Worm (Caenorhabditis elegans): ENCODE data around the gene ptr-24.

ptr-24 gene

ce11 chrX:13339029-13339626 lies 1.3 kb downstream of the ptr-24 start:
- no peak for TF ChIP-seq ceh-48 (tag; optimal IDR thresholded peaks at IDR 0.05)
- TF ChIP-seq mec-3 (tag; optimal IDR thresholded peaks at IDR 0.05; ENCODE audit: borderline replicate concordance), result no peak
- TF ChIP-seq hlh-13 (GFP tag; optimal IDR thresholded peaks at IDR 0.05), result no peak
- no peak for TF ChIP-seq dmd-4 (tag; optimal IDR thresholded peaks at IDR 0.05; ENCODE audit: borderline replicate concordance)
- TF ChIP-seq tbx-2 (tag; optimal IDR thresholded peaks at IDR 0.05), result no peak
- no peak for TF ChIP-seq fax-1 (tag; optimal IDR thresholded peaks at IDR 0.05)
- TF ChIP-seq F13H6.1 (tag; optimal IDR thresholded peaks at IDR 0.05), result no peak
- no peak for TF ChIP-seq pros-1 (tag; optimal IDR thresholded peaks at IDR 0.05)
- TF ChIP-seq pha-2 (tag; optimal IDR thresholded peaks at IDR 0.05), result no peak
- no peak for TF ChIP-seq C38D4.7 (GFP tag; optimal IDR thresholded peaks at IDR 0.05)
- no peak for TF ChIP-seq tbx-7 (tag; optimal IDR thresholded peaks at IDR 0.05)
- TF ChIP-seq fkh-10 (GFP tag; optimal IDR thresholded peaks at IDR 0.05), result no peak
- TF ChIP-seq ztf-16 (tag; optimal IDR thresholded peaks at IDR 0.05), result no peak
- no peak for TF ChIP-seq nhr-232 (tag; optimal IDR thresholded peaks at IDR 0.05)
- no peak for TF ChIP-seq pha-4 (tag; optimal IDR thresholded peaks at IDR 0.05)

- TF ChIP-seq ceh-18 (tag; optimal IDR thresholded peaks at IDR 0.05) (peak; percentile 42), lin-11 (tag; optimal IDR thresholded peaks at IDR 0.05) (no peak)
These were observed 3.1 kb downstream of the ptr-24 start for ce11 chrX:13340970-13341369.

ce11 chrX:13341853-13342252 lies 4.0 kb downstream of the ptr-24 start:
- no peak for TF ChIP-seq ceh-18 (tag; optimal IDR thresholded peaks at IDR 0.05)
- no peak for TF ChIP-seq ceh-9 (tag; optimal IDR thresholded peaks at IDR 0.05)
- TF ChIP-seq ets-4 (tag; optimal IDR thresholded peaks at IDR 0.05), result no peak
- TF ChIP-seq fax-1 (tag; optimal IDR thresholded peaks at IDR 0.05), result no peak
- no peak for TF ChIP-seq elt-2 (tag; optimal IDR thresholded peaks at IDR 0.05)
- no peak for TF ChIP-seq elt-4 (tag; optimal IDR thresholded peaks at IDR 0.05)

- TF ChIP-seq dmd-4 (tag; optimal IDR thresholded peaks at IDR 0.05; ENCODE audit: borderline replicate concordance), result no peak
- no peak for TF ChIP-seq ceh-22 (tag; optimal IDR thresholded peaks at IDR 0.05)
- TF ChIP-seq pros-1 (tag; optimal IDR thresholded peaks at IDR 0.05), result no peak
- no peak for TF ChIP-seq C08G9.2 (tag; optimal IDR thresholded peaks at IDR 0.05)
- no peak for TF ChIP-seq ttx-3 (tag; optimal IDR thresholded peaks at IDR 0.05)
- no peak for TF ChIP-seq madf-2 (tag; optimal IDR thresholded peaks at IDR 0.05)
- TF ChIP-seq nhr-232 (tag; optimal IDR thresholded peaks at IDR 0.05), result no peak
- TF ChIP-seq elt-4 (tag; optimal IDR thresholded peaks at IDR 0.05), result no peak
- no peak for TF ChIP-seq fkh-10 (GFP tag; optimal IDR thresholded peaks at IDR 0.05)
- TF ChIP-seq ceh-2 (tag; optimal IDR thresholded peaks at IDR 0.05), result no peak
- no peak for TF ChIP-seq T23F11.4 (GFP tag; optimal IDR thresholded peaks at IDR 0.05)
- TF ChIP-seq C38D4.7 (GFP tag; optimal IDR thresholded peaks at IDR 0.05), result no peak
- TF ChIP-seq ets-4 (tag; optimal IDR thresholded peaks at IDR 0.05), result no peak
- TF ChIP-seq lin-11 (tag; optimal IDR thresholded peaks at IDR 0.05), result no peak
- TF ChIP-seq unc-3 (GFP tag; conservative IDR thresholded peaks at IDR 0.05), result no peak
- no peak for TF ChIP-seq unc-3 (tag; optimal IDR thresholded peaks at IDR 0.05)
These were observed 9.4 kb downstream of the ptr-24 start for ce11 chrX:13347251-13347650.

ce11 chrX:13348417-13348816 lies 10.6 kb downstream of the ptr-24 start:
- TF ChIP-seq nfya-1 (tag; optimal IDR thresholded peaks at IDR 0.05) (no peak), nhr-232 (tag; optimal IDR thresholded peaks at IDR 0.05) (no peak), dmd-4 (tag; optimal IDR thresholded peaks at IDR 0.05; ENCODE audit: borderline replicate concordance) (no peak), unc-86 (tag; optimal IDR thresholded peaks at IDR 0.05) (no peak), lin-11 (tag; optimal IDR thresholded peaks at IDR 0.05) (no peak), ama-1 (optimal IDR thresholded peaks at IDR 0.05) (no peak), C08G9.2 (tag; optimal IDR thresholded peaks at IDR 0.05) (no peak), syd-9 (tag; optimal IDR thresholded peaks at IDR 0.05) (no peak), fax-1 (tag; optimal IDR thresholded peaks at IDR 0.05) (no peak), fkh-10 (GFP tag; optimal IDR thresholded peaks at IDR 0.05) (no peak), ceh-9 (tag; optimal IDR thresholded peaks at IDR 0.05) (no peak), hlh-30 (tag; optimal IDR thresholded peaks at IDR 0.05; ENCODE audit: insufficient read depth) (no peak), ceh-2 (tag; optimal IDR thresholded peaks at IDR 0.05) (no peak), hlh-6 (tag; optimal IDR thresholded peaks at IDR 0.05) (no peak), K02D7.2 (tag; optimal IDR thresholded peaks at IDR 0.05) (no peak), ttx-3 (tag; optimal IDR thresholded peaks at IDR 0.05) (no peak), madf-2 (tag; optimal IDR thresholded peaks at IDR 0.05) (no peak)
